Fruit fly (Drosophila melanogaster): Measurements from ENCODE around the gene Elp4.

Elp4 gene

DNA sequence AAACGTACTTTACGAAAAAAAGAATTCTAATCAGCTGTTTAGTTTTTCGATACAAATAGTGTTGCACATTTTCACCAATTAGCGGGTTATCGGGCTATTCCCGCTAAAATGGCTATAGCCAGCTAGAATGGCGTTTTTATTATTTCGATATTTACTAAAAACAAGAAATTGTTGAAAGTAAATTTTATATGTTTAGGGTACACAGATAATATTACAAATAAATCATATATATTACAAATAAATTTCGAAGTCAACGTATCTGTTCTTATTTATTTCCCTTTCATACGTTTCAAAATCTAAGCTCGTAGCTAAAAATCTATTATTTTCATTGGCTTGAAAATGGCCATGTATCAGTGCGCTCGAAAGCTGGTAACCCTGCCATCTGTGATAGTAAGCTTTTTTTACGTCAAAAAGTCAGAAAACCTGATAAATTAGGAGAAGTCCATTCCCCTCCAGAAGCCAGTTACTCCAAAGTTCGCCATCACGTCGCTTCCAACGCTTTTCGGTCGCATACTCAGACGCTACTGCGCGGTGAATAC lies 4.0 kb upstream of the Elp4 start, which contains the start of the genes CG7382 and cl (continued):
- TF ChIP-seq woc (GFP tag; optimal IDR thresholded peaks at IDR 0.05) (no peak), dl (GFP tag; optimal IDR thresholded peaks at IDR 0.05; ENCODE audit: insufficient read depth in 1 of 2, partially characterized antibody in 2 of 2) (no peak), psq (GFP tag; optimal IDR thresholded peaks at IDR 0.05) (peak; percentile 19), foxo (GFP tag; optimal IDR thresholded peaks at IDR 0.05) (peak in 1 of 2 experiments; percentile 64), Myc (optimal IDR thresholded peaks at IDR 0.05) (peak; percentile 99), Abd-B (GFP tag; optimal IDR thresholded peaks at IDR 0.05) (no peak), GATAd (GFP tag; optimal IDR thresholded peaks at IDR 0.05) (no peak), Mio (GFP tag; optimal IDR thresholded peaks at IDR 0.05) (no peak), ey (GFP tag; optimal IDR thresholded peaks at IDR 0.05) (no peak), Sp1 (GFP tag; optimal IDR thresholded peaks at IDR 0.05) (peak; percentile 30), br (GFP tag; optimal IDR thresholded peaks at IDR 0.05) (no peak), sage (GFP tag; optimal IDR thresholded peaks at IDR 0.05) (no peak), Dfd (GFP tag; optimal IDR thresholded peaks at IDR 0.05) (no peak)

DNA sequence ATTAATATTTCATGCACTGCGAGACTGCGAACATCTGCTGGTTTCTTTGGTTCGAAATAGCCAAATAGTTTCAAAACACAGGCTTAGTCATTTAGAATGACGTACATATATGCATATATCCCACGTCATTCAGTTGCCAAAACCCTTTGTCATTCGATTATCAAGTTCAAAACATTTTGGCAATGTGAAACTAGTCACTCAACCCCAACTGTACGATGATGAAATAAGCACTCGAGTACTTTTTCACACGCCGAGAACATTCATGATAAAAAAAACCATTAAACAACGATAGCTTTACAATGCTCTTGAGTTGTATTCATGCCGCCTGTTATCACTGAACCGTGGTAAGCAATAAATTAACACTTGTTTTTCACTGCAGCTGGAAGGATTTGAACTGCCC lies 3.2 kb upstream of the Elp4 start:
- TF ChIP-seq N (GFP tag; optimal IDR thresholded peaks at IDR 0.05) (no peak), sage (GFP tag; optimal IDR thresholded peaks at IDR 0.05) (no peak), Rel (GFP tag; optimal IDR thresholded peaks at IDR 0.05) (no peak), Rel (tag; optimal IDR thresholded peaks at IDR 0.05) (no peak), Dif (GFP tag; optimal IDR thresholded peaks at IDR 0.05; ENCODE audit: partially characterized antibody) (no peak), Vsx2 (GFP tag; optimal IDR thresholded peaks at IDR 0.05; ENCODE audit: partially characterized antibody) (no peak), brk (GFP tag; optimal IDR thresholded peaks at IDR 0.05) (no peak), foxo (GFP tag; optimal IDR thresholded peaks at IDR 0.05) (peak in 1 of 2 experiments; percentile 18), h (GFP tag; optimal IDR thresholded peaks at IDR 0.05) (no peak), rgr (GFP tag; optimal IDR thresholded peaks at IDR 0.05) (peak; percentile 7), br (GFP tag; optimal IDR thresholded peaks at IDR 0.05) (no peak)

DNA sequence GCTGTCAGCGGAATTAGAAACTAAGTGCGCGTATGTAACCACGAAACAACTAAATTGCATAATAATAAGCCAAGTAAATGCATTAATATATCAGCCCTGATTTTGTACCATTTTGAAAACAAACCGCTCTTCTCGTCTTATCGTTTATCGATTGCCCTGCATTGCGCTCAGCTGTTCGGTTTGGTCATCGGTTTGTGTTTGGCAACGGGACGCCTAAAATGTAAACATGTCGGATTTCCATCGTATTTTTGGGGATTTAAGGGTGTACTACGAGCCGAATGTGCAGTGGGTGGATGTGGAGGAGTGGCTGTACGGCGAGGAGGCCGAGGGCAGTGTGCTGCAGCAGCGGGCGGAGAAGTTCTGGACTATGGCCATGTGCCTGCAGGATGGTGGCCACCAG lies 1.8 kb downstream of the Elp4 start, which contains the start of gene Cap-D3:
Gene Cap-D3 (plus strand): TSS at position 183 of the 400 bp plus-strand sequence.
- TF ChIP-seq N (GFP tag; optimal IDR thresholded peaks at IDR 0.05) (no peak), CG32264 (GFP tag; optimal IDR thresholded peaks at IDR 0.05) (no peak), Abd-B (GFP tag; optimal IDR thresholded peaks at IDR 0.05) (no peak)

DNA sequence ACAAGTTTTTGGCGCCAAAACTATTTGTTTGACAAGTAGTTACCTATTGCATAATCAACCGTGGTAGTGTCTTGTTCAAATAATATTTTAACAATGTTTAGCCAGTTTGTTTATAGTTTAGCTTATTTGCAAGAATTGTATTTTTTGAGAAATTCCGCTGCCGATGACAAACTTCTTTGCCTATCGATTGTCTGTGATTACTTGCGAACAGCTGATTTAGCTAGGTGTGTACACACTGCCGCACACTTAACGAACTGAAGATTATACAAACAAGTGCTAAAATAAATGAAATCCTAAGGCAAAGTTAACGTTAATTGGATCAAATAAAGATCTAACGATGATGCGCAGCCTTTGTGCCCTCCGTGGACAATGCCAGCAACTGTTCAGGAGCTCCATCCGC lies 2.8 kb downstream of the Elp4 start, which contains the start of gene Cox11:
Gene Cox11 (plus strand): TSS at position 220 of the 400 bp plus-strand sequence.
- no peak for TF ChIP-seq Sp1 (GFP tag; optimal IDR thresholded peaks at IDR 0.05)
- TF ChIP-seq Hr78 (GFP tag; optimal IDR thresholded peaks at IDR 0.05), result no peak
- TF ChIP-seq sv (GFP tag; optimal IDR thresholded peaks at IDR 0.05), result no peak
- TF ChIP-seq rgr (GFP tag; optimal IDR thresholded peaks at IDR 0.05), result no peak
- no peak for TF ChIP-seq foxo (GFP tag; optimal IDR thresholded peaks at IDR 0.05)
- no peak for TF ChIP-seq N (GFP tag; optimal IDR thresholded peaks at IDR 0.05)
- TF ChIP-seq lola (GFP tag; optimal IDR thresholded peaks at IDR 0.05), result no peak
- no peak for TF ChIP-seq Abd-B (GFP tag; optimal IDR thresholded peaks at IDR 0.05)
- TF ChIP-seq sage (GFP tag; optimal IDR thresholded peaks at IDR 0.05), result no peak
- TF ChIP-seq ey (GFP tag; optimal IDR thresholded peaks at IDR 0.05), result no peak
- TF ChIP-seq OdsH (GFP tag; optimal IDR thresholded peaks at IDR 0.05), result no peak
- TF ChIP-seq pan (optimal IDR thresholded peaks at IDR 0.05), result no peak
- no peak for TF ChIP-seq Jra (GFP tag; optimal IDR thresholded peaks at IDR 0.05)
- TF ChIP-seq Dif (GFP tag; optimal IDR thresholded peaks at IDR 0.05; ENCODE audit: partially characterized antibody), result no peak
- no peak for TF ChIP-seq CG32264 (GFP tag; optimal IDR thresholded peaks at IDR 0.05)
- no peak for TF ChIP-seq Mio (GFP tag; optimal IDR thresholded peaks at IDR 0.05)
- no peak for TF ChIP-seq dl (GFP tag; optimal IDR thresholded peaks at IDR 0.05; ENCODE audit: insufficient read depth in 1 of 2, partially characterized antibody in 2 of 2)
- TF ChIP-seq psq (GFP tag; optimal IDR thresholded peaks at IDR 0.05), result no peak

DNA sequence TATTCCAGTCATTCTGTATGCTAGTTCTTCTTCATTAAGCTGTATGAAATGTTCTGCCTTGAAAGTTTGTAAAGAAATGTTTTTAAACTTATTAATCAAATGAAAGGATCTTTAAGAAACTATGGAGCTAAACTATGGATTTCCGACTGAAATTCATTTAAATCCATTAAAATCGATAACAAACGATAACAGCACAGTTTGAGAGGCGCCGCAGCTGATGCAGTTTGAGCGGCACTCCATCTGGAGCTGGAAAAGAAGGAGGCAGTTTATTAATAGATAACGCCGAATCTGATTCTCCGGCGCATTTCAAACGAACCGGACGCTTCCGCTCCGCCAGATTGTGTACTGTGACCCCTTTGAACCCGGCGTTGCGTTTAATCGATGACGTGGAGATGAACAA lies 3.9 kb downstream of the Elp4 start, which contains the start of gene CG31915:
Gene CG31915 (plus strand): TSS at position 263 of the 400 bp plus-strand sequence.
- TF ChIP-seq dsf (GFP tag; optimal IDR thresholded peaks at IDR 0.05; ENCODE audit: borderline replicate concordance), result no peak
- no peak for TF ChIP-seq br (GFP tag; optimal IDR thresholded peaks at IDR 0.05)
- peak; percentile 76 for TF ChIP-seq Myc (optimal IDR thresholded peaks at IDR 0.05)

DNA sequence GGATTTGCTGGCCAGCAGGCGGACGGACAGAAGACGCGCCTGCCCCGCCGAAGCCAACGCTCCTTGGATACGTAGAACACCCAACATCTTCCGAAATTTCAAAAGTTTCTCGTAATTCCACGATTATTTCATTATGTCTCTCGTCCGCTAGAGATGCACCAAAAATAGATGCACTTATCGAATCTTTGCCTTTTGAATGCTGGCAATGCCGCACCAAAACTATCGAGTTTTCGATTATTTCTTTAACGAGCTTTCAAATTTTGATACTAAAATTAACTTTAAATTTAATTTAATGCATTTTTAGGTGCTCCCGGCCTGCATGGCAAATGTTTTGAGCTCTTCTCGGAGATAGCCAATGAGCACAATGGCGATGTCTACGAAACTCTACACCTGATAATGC lies 8.1 kb downstream of the Elp4 start, which contains the start of gene Coq6:
Gene Coq6 (minus strand): TSS at position 163 of the 400 bp plus-strand sequence.
- TF ChIP-seq Hr83 (GFP tag; optimal IDR thresholded peaks at IDR 0.05; ENCODE audit: poor library complexity, severe bottlenecking), result peak; percentile 80
- TF ChIP-seq brk (GFP tag; optimal IDR thresholded peaks at IDR 0.05), result no peak
